Fruit fly (Drosophila melanogaster) whole organism: ENCODE results near the gene AANATL2.

Experiments used
- CG8478 ChIP-seq: fragments of >200 bp; optimal IDR thresholded peaks from 2 replicates; lab custom pipeline; 2018; ENCODE audit warnings: inconsistent platforms
- EcR ChIP-seq, 2 experiments: fragments of >200 bp; optimal IDR thresholded peaks; 2 replicates each; lab custom pipeline; 2017; ENCODE audit warnings: missing biosample characterization in 2 of 2, missing genetic modification characterization in 2 of 2, missing genetic modification reagents in 2 of 2
- pan ChIP-seq: fragments of >200 bp; optimal IDR thresholded peaks from 2 replicates; lab custom pipeline; 2017
- psq ChIP-seq: fragments of >200 bp; optimal IDR thresholded peaks from 2 replicates; lab custom pipeline; 2017
- usp ChIP-seq: fragments of >200 bp; optimal IDR thresholded peaks from 2 replicates; lab custom pipeline; 2017; ENCODE audit warnings: missing biosample characterization, missing genetic modification characterization, mixed read lengths

DNA sequence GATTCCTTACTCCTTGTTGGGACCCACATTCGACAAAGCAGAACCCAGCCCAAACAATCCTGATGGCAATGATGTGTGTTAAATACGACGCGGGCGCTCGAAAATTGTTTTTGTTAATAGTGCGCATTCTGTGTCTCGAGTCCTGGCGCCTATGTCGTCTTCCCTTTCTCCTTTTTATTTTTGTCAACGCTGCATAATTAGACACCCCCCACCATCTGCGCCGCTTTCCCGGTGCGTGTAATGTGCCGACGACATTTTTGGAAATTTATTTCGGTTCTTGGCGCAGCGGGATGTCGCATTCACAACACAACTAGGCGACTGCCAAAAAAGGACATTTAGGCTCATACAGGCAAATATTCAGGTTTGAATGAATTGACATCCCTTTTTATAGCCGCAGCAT lies 14.6 kb upstream of the AANATL2 start:
- TF ChIP-seq usp (GFP tag; lab: Kevin White, UChicago) (no peak), psq (lab: Kevin White, UChicago) (no peak), CG8478 (lab: Kevin White, UChicago) (no peak), pan (lab: Kevin White, UChicago) (no peak), EcR (GFP tag; optimal IDR thresholded peaks at IDR 0.05; lab: Kevin White, UChicago) (no peak)
